Fruit fly (Drosophila melanogaster): ENCODE data around the gene Lk6.

Lk6 gene

dm6 chr3R:11759971-11760370, 4.3 kb downstream of the Lk6 start:
- TF ChIP-seq yki (optimal IDR thresholded peaks at IDR 0.05): peak; percentile 82
- TF ChIP-seq Dad (GFP tag; optimal IDR thresholded peaks at IDR 0.05): no peak
- TF ChIP-seq Lpt (GFP tag; optimal IDR thresholded peaks at IDR 0.05): no peak
- TF ChIP-seq HLHmδ (GFP tag; optimal IDR thresholded peaks at IDR 0.05): peak; percentile 14
- no peak for TF ChIP-seq CG10654 (GFP tag; optimal IDR thresholded peaks at IDR 0.05)
- TF ChIP-seq B-H2 (GFP tag; optimal IDR thresholded peaks at IDR 0.05): peak; percentile 39
- TF ChIP-seq Elba2 (GFP tag; optimal IDR thresholded peaks at IDR 0.05): peak; percentile 47
- TF ChIP-seq ind (GFP tag; optimal IDR thresholded peaks at IDR 0.05): no peak
- TF ChIP-seq usp (GFP tag; optimal IDR thresholded peaks at IDR 0.05): no peak
- TF ChIP-seq Blimp-1 (GFP tag; optimal IDR thresholded peaks at IDR 0.05): peak; percentile 44
- TF ChIP-seq CG17328 (GFP tag; IDR thresholded peaks at IDR 0.05): no peak
- no peak for TF ChIP-seq Pdp1 (GFP tag; optimal IDR thresholded peaks at IDR 0.05)
- peak; percentile 92 to 95 for TF ChIP-seq Trl (optimal IDR thresholded peaks at IDR 0.05)
- TF ChIP-seq Trl (GFP tag; optimal IDR thresholded peaks at IDR 0.05): no peak
- TF ChIP-seq CG11695 (GFP tag; IDR thresholded peaks at IDR 0.05): no peak
- peak; percentile 32 for TF ChIP-seq Dp (GFP tag; optimal IDR thresholded peaks at IDR 0.05)
- TF ChIP-seq Ets97D (GFP tag; optimal IDR thresholded peaks at IDR 0.05): no peak
- no peak for TF ChIP-seq Lhr (GFP tag; optimal IDR thresholded peaks at IDR 0.05)
- no peak for TF ChIP-seq cg (GFP tag; optimal IDR thresholded peaks at IDR 0.05)
- TF ChIP-seq CG3163 (GFP tag; optimal IDR thresholded peaks at IDR 0.05): peak; percentile 90
- no peak for TF ChIP-seq Ada2b (GFP tag; IDR thresholded peaks at IDR 0.05)
- no peak for TF ChIP-seq sens (GFP tag)
- no peak for TF ChIP-seq gcm2 (GFP tag; optimal IDR thresholded peaks at IDR 0.05)
- no peak for TF ChIP-seq CG31441 (GFP tag; IDR thresholded peaks at IDR 0.05)
- TF ChIP-seq CG8290 (GFP tag; optimal IDR thresholded peaks at IDR 0.05): no peak
- peak in 1 of 2 experiments; percentile 25 for TF ChIP-seq CG8290 (tag; optimal IDR thresholded peaks at IDR 0.05)
- TF ChIP-seq Med (GFP tag): peak; percentile 41
- peak; percentile 15 for TF ChIP-seq zf30C (GFP tag; optimal IDR thresholded peaks at IDR 0.05)

dm6 chr3R:11759185-11759731, 5.0 kb downstream of the Lk6 start:
- TF ChIP-seq pan (optimal IDR thresholded peaks at IDR 0.05) (no peak), pan (GFP tag; optimal IDR thresholded peaks at IDR 0.05 in 1 of 2, IDR thresholded peaks at IDR 0.05 in 1 of 2) (no peak), Side (GFP tag; optimal IDR thresholded peaks at IDR 0.05) (no peak), CG13296 (GFP tag; optimal IDR thresholded peaks at IDR 0.05) (no peak), CG17328 (GFP tag; IDR thresholded peaks at IDR 0.05) (no peak), pho (GFP tag; optimal IDR thresholded peaks at IDR 0.05) (no peak), br (optimal IDR thresholded peaks at IDR 0.05) (no peak), CG4424 (GFP tag; optimal IDR thresholded peaks at IDR 0.05) (no peak), CG1792 (GFP tag; optimal IDR thresholded peaks at IDR 0.05) (no peak), CG8290 (GFP tag; optimal IDR thresholded peaks at IDR 0.05) (no peak), CG8290 (tag; optimal IDR thresholded peaks at IDR 0.05) (peak in 1 of 2 experiments; percentile 53), Hr3 (GFP tag; optimal IDR thresholded peaks at IDR 0.05) (no peak), amos (GFP tag; IDR thresholded peaks at IDR 0.05; ENCODE audit: partially characterized antibody) (no peak), cwo (GFP tag; optimal IDR thresholded peaks at IDR 0.05) (peak; percentile 33), Atf6 (GFP tag; IDR thresholded peaks at IDR 0.05) (no peak), Neu2 (GFP tag; optimal IDR thresholded peaks at IDR 0.05; ENCODE audit: borderline replicate concordance) (no peak), CG15479 (GFP tag; optimal IDR thresholded peaks at IDR 0.05) (peak; percentile 60), CG2199 (GFP tag; IDR thresholded peaks at IDR 0.05) (no peak), ERR (GFP tag; optimal IDR thresholded peaks at IDR 0.05) (no peak), CG3838 (GFP tag; optimal IDR thresholded peaks at IDR 0.05) (peak; percentile 14), CG4282 (GFP tag; optimal IDR thresholded peaks at IDR 0.05) (no peak), luna (GFP tag; optimal IDR thresholded peaks at IDR 0.05) (no peak), CG13624 (GFP tag; optimal IDR thresholded peaks at IDR 0.05) (peak; percentile 81), shn (GFP tag; optimal IDR thresholded peaks at IDR 0.05) (no peak), tio (GFP tag; optimal IDR thresholded peaks at IDR 0.05) (no peak), Lpt (GFP tag; optimal IDR thresholded peaks at IDR 0.05) (no peak), B-H1 (GFP tag; IDR thresholded peaks at IDR 0.05) (no peak), Pdp1 (GFP tag; optimal IDR thresholded peaks at IDR 0.05) (peak in 1 of 2 experiments; percentile 60), CG8765 (GFP tag; IDR thresholded peaks at IDR 0.05) (no peak), CG17385 (GFP tag; optimal IDR thresholded peaks at IDR 0.05) (peak; percentile 43)
